Worm (Caenorhabditis elegans) whole organism, L2 larva: ENCODE measurements around the gene hlh-30.

Experiments used
- F13H6.1 ChIP-seq: sonication (generic microtip); optimal IDR thresholded peaks from 2 replicates; lab custom pipeline; 2016; ENCODE audit warnings: missing genetic modification characterization, missing compliant biosample characterization
- R02D3.7 ChIP-seq: fragments of 150-350 bp; optimal IDR thresholded peaks from 2 replicates; lab custom pipeline; 2014; ENCODE audit warnings: missing biosample characterization, missing genetic modification characterization
- alr-1 ChIP-seq: fragments of 150-350 bp; optimal IDR thresholded peaks from 2 replicates; lab custom pipeline; 2014; ENCODE audit warnings: missing biosample characterization, missing genetic modification characterization
- aly-2 ChIP-seq: fragments of 150-350 bp; optimal IDR thresholded peaks from 2 replicates; lab custom pipeline; 2014; ENCODE audit warnings: missing biosample characterization, missing genetic modification characterization
- ama-1 ChIP-seq: fragments of 150-350 bp; optimal IDR thresholded peaks from 2 replicates; lab custom pipeline; 2018; ENCODE audit warnings: inconsistent platforms
- blmp-1 ChIP-seq: sonication (generic microtip); optimal IDR thresholded peaks from 2 replicates; lab custom pipeline; 2017; ENCODE audit warnings: missing genetic modification characterization, mild to moderate bottlenecking, missing compliant biosample characterization, antibody characterized with exemption, moderate library complexity; ENCODE audit not compliant: insufficient read depth
- ceh-16 ChIP-seq: fragments of 150-350 bp; optimal IDR thresholded peaks from 2 replicates; lab custom pipeline; 2014; ENCODE audit warnings: missing biosample characterization, missing genetic modification characterization
- ceh-82 ChIP-seq: fragments of 150-350 bp; optimal IDR thresholded peaks from 2 replicates; lab custom pipeline; 2014; ENCODE audit warnings: missing biosample characterization, missing genetic modification characterization
- crh-2 ChIP-seq: sonication (generic microtip); optimal IDR thresholded peaks from 2 replicates; lab custom pipeline; 2017; ENCODE audit warnings: missing biosample characterization, missing genetic modification characterization
- elt-1 ChIP-seq: fragments of 150-350 bp; optimal IDR thresholded peaks from 2 replicates; lab custom pipeline; 2014; ENCODE audit warnings: missing biosample characterization, missing genetic modification characterization
- fos-1 ChIP-seq: fragments of 150-350 bp; optimal IDR thresholded peaks from 2 replicates; lab custom pipeline; 2014; ENCODE audit warnings: missing biosample characterization, missing genetic modification characterization
- lin-11 ChIP-seq: fragments of 150-350 bp; sonication (generic microtip); optimal IDR thresholded peaks from 2 replicates; lab custom pipeline; 2014; ENCODE audit warnings: missing biosample characterization, missing genetic modification characterization, inconsistent platforms, mixed read lengths
- lsy-2 ChIP-seq, 2 experiments: fragments of 150-350 bp in 1 of 2; sonication (generic microtip) in 1 of 2; optimal IDR thresholded peaks; 2 replicates each; lab custom pipeline; 2014 to 2017; ENCODE audit warnings: missing biosample characterization in 2 of 2, missing genetic modification characterization in 2 of 2
- mab-5 ChIP-seq: fragments of 150-350 bp; optimal IDR thresholded peaks from 2 replicates; lab custom pipeline; 2014; ENCODE audit warnings: missing biosample characterization, missing genetic modification characterization
- mbf-1 ChIP-seq: sonication (generic microtip); optimal IDR thresholded peaks from 2 replicates; lab custom pipeline; 2017; ENCODE audit warnings: missing biosample characterization, missing genetic modification characterization
- nhr-10 ChIP-seq: sonication (generic microtip); optimal IDR thresholded peaks from 2 replicates; lab custom pipeline; 2017; ENCODE audit warnings: missing biosample characterization, missing genetic modification characterization
- nhr-12 ChIP-seq: fragments of 150-350 bp; optimal IDR thresholded peaks from 2 replicates; lab custom pipeline; 2014; ENCODE audit warnings: missing biosample characterization, missing genetic modification characterization
- nhr-129 ChIP-seq: fragments of 150-350 bp; optimal IDR thresholded peaks from 2 replicates; lab custom pipeline; 2014; ENCODE audit warnings: missing biosample characterization, missing genetic modification characterization
- nhr-21 ChIP-seq: fragments of 150-350 bp; optimal IDR thresholded peaks from 2 replicates; lab custom pipeline; 2014; ENCODE audit warnings: missing biosample characterization, missing genetic modification characterization
- nhr-23 ChIP-seq: fragments of 150-350 bp; optimal IDR thresholded peaks from 2 replicates; lab custom pipeline; 2014; ENCODE audit warnings: missing biosample characterization, missing genetic modification reagents, missing genetic modification characterization
- nhr-25 ChIP-seq: fragments of 150-350 bp; sonication (generic microtip); optimal IDR thresholded peaks from 3 replicates; lab custom pipeline; 2014; ENCODE audit warnings: missing biosample characterization, missing genetic modification characterization
- nhr-6 ChIP-seq: fragments of 150-350 bp; optimal IDR thresholded peaks from 2 replicates; lab custom pipeline; 2014; ENCODE audit warnings: missing biosample characterization, missing genetic modification characterization
- nhr-77 ChIP-seq: fragments of 150-350 bp; optimal IDR thresholded peaks from 2 replicates; lab custom pipeline; 2014; ENCODE audit warnings: missing biosample characterization, missing genetic modification characterization
- sem-4 ChIP-seq: fragments of 150-350 bp; optimal IDR thresholded peaks from 2 replicates; lab custom pipeline; 2014; ENCODE audit warnings: missing biosample characterization, missing genetic modification reagents, missing genetic modification characterization
- skn-1 ChIP-seq: sonication (generic microtip); optimal IDR thresholded peaks from 2 replicates; lab custom pipeline; 2017; ENCODE audit warnings: missing biosample characterization, missing genetic modification characterization
- sma-9 ChIP-seq, 2 experiments: fragments of 150-350 bp in 1 of 2; sonication (generic microtip) in 1 of 2; optimal IDR thresholded peaks; 2 replicates each; lab custom pipeline; 2014 to 2016; ENCODE audit warnings: missing genetic modification characterization in 2 of 2, mild to moderate bottlenecking in 1 of 2, missing biosample characterization in 1 of 2, missing compliant biosample characterization in 1 of 2, missing genetic modification reagents in 1 of 2, moderate library complexity in 1 of 2
- snpc-4 ChIP-seq: fragments of 150-350 bp; optimal IDR thresholded peaks from 2 replicates; lab custom pipeline; 2014; ENCODE audit warnings: missing biosample characterization, missing genetic modification characterization
- unc-55 ChIP-seq: fragments of 150-350 bp; sonication (generic microtip); optimal IDR thresholded peaks from 3 replicates; lab custom pipeline; 2014; ENCODE audit warnings: missing biosample characterization, missing genetic modification reagents, missing genetic modification characterization
- unc-62 ChIP-seq: fragments of 150-350 bp; optimal IDR thresholded peaks from 2 replicates; lab custom pipeline; 2014; ENCODE audit warnings: missing biosample characterization, missing genetic modification reagents, missing genetic modification characterization
- zag-1 ChIP-seq: fragments of 150-350 bp; optimal IDR thresholded peaks from 2 replicates; lab custom pipeline; 2014; ENCODE audit warnings: missing biosample characterization, missing genetic modification characterization
- ztf-1 ChIP-seq: fragments of 200-800 bp; sonication (Bioruptor generic); conservative IDR thresholded peaks from 2 replicates; pipeline ENCODE4 v1.3.6; 2022; ENCODE audit warnings: missing genetic modification characterization, missing compliant biosample characterization
- ztf-11 ChIP-seq: sonication (generic microtip); optimal IDR thresholded peaks from 2 replicates; lab custom pipeline; 2017; ENCODE audit warnings: missing biosample characterization, missing genetic modification characterization
- ztf-4 ChIP-seq: fragments of 150-350 bp; optimal IDR thresholded peaks from 2 replicates; lab custom pipeline; 2014; ENCODE audit warnings: missing biosample characterization, missing genetic modification characterization

The hlh-30 gene

ce11 chrIV:4019836-4020235 is 14.9 kb downstream of the hlh-30 start (continued):
- TF ChIP-seq ceh-16 (tag; lab: Kevin White, UChicago) (no peak), lsy-2 (tag; optimal IDR thresholded peaks at IDR 0.05; lab: Kevin White, UChicago) (peak in 1 of 2 experiments; percentile 80), snpc-4 (peak; percentile 21), nhr-129 (tag; lab: Kevin White, UChicago) (peak; percentile 92), ztf-1 (GFP tag; lab: Robert Waterston, UW) (no peak), nhr-21 (tag; lab: Kevin White, UChicago) (no peak), sem-4 (tag; lab: Kevin White, UChicago) (peak; percentile 63), nhr-12 (tag; lab: Kevin White, UChicago) (no peak), skn-1 (no peak), ztf-11 (tag; lab: Kevin White, UChicago) (no peak), fos-1 (tag; lab: Kevin White, UChicago) (peak; percentile 68), F13H6.1 (tag; lab: Kevin White, UChicago) (peak; percentile 90), unc-55 (GFP tag; lab: Kevin White, UChicago) (peak; percentile 85), mbf-1 (no peak), ceh-82 (tag; lab: Kevin White, UChicago) (no peak), alr-1 (tag; lab: Kevin White, UChicago) (no peak), zag-1 (tag; lab: Kevin White, UChicago) (peak; percentile 73), nhr-10 (tag; lab: Kevin White, UChicago) (no peak), ztf-4 (tag; lab: Kevin White, UChicago) (no peak), lin-11 (tag; lab: Kevin White, UChicago) (peak; percentile 40)
- TF ChIP-seq, all 48 proteins: peak for 22

ce11 chrIV:4018692-4019387 is 15.9 kb downstream of the hlh-30 start:
- TF ChIP-seq lsy-2 (tag; optimal IDR thresholded peaks at IDR 0.05; lab: Kevin White, UChicago) = peak in 1 of 2 experiments; percentile 1
- peak; percentile 14 for TF ChIP-seq sma-9 (GFP tag; optimal IDR thresholded peaks at IDR 0.05; lab: Kevin White, UChicago)
- no peak for TF ChIP-seq sma-9 (tag; optimal IDR thresholded peaks at IDR 0.05; lab: Kevin White, UChicago)
- TF ChIP-seq blmp-1 = peak; percentile 5
- TF ChIP-seq R02D3.7 = no peak
- no peak for TF ChIP-seq ztf-11 (tag; lab: Kevin White, UChicago)
- TF ChIP-seq lin-11 (tag; lab: Kevin White, UChicago) = no peak
- TF ChIP-seq F13H6.1 (tag; lab: Kevin White, UChicago) = no peak
- TF ChIP-seq, all 48 proteins: peak for 3

ce11 chrIV:4016723-4017122 is 18.0 kb downstream of the hlh-30 start:
- TF ChIP-seq sma-9 (GFP tag; optimal IDR thresholded peaks at IDR 0.05; lab: Kevin White, UChicago) = no peak
- TF ChIP-seq sma-9 (tag; optimal IDR thresholded peaks at IDR 0.05; lab: Kevin White, UChicago) = no peak
- TF ChIP-seq ama-1 (lab: Kevin White, UChicago) = no peak
- TF ChIP-seq unc-55 (GFP tag; lab: Kevin White, UChicago) = no peak
- no peak for TF ChIP-seq unc-62 (GFP tag; lab: Kevin White, UChicago)
- TF ChIP-seq crh-2 = no peak

- TF ChIP-seq nhr-23 = no peak
- no peak for TF ChIP-seq mab-5 (tag; lab: Kevin White, UChicago)
- no peak for TF ChIP-seq nhr-77 (tag; lab: Kevin White, UChicago)
- no peak for TF ChIP-seq blmp-1
- TF ChIP-seq skn-1 = no peak
- TF ChIP-seq ztf-11 (tag; lab: Kevin White, UChicago) = no peak
- no peak for TF ChIP-seq nhr-21 (tag; lab: Kevin White, UChicago)
- no peak for TF ChIP-seq elt-1
- no peak for TF ChIP-seq nhr-12 (tag; lab: Kevin White, UChicago)
- no peak for TF ChIP-seq aly-2 (tag; lab: Kevin White, UChicago)
- TF ChIP-seq F13H6.1 (tag; lab: Kevin White, UChicago) = no peak
Measured at ce11 chrIV:4015660-4016059, 19.1 kb downstream of the hlh-30 start.

ce11 chrIV:4014341-4014826 is 20.4 kb downstream of the hlh-30 start:
- TF ChIP-seq nhr-25 (tag; lab: Kevin White, UChicago) (peak; percentile 14), crh-2 (no peak), unc-55 (GFP tag; lab: Kevin White, UChicago) (peak; percentile 5), ztf-4 (tag; lab: Kevin White, UChicago) (no peak), nhr-6 (no peak)
